Worm (Caenorhabditis elegans): Measurements from ENCODE around the gene W02A2.8.

ce11 chrIV:13356005-13356404 is 2.4 kb downstream of the W02A2.8 start:
- TF ChIP-seq nhr-12 (tag; optimal IDR thresholded peaks at IDR 0.05) (no peak), mdl-1 (tag; optimal IDR thresholded peaks at IDR 0.05) (no peak), zip-4 (GFP tag; optimal IDR thresholded peaks at IDR 0.05) (no peak), C16A3.4 (tag; optimal IDR thresholded peaks at IDR 0.05) (no peak)

All from whole organism, L1 larva.